Fruit fly (Drosophila melanogaster): ENCODE results near the gene PTPMT1.
A peak's percentile ranks its signal among the peaks of the same experiment; 100 is the strongest.

The PTPMT1 gene

dm6 chr3R:23734573-23735404 lies 23.4 kb upstream of the PTPMT1 start (continued):
- TF ChIP-seq Antp (GFP tag; optimal IDR thresholded peaks at IDR 0.05) (no peak), br (optimal IDR thresholded peaks at IDR 0.05) (no peak), ara (GFP tag; IDR thresholded peaks at IDR 0.05) (no peak), ro (GFP tag; IDR thresholded peaks at IDR 0.05) (no peak), CG8944 (GFP tag; optimal IDR thresholded peaks at IDR 0.05) (no peak), CG9727 (GFP tag; optimal IDR thresholded peaks at IDR 0.05) (no peak), CG31224 (GFP tag; IDR thresholded peaks at IDR 0.05) (no peak), Myb (GFP tag; optimal IDR thresholded peaks at IDR 0.05) (no peak), sens (GFP tag) (peak; percentile 75), CG16863 (GFP tag; optimal IDR thresholded peaks at IDR 0.05) (no peak), Eip74EF (GFP tag; optimal IDR thresholded peaks at IDR 0.05) (no peak), esg (GFP tag; conservative IDR thresholded peaks at IDR 0.05) (no peak), CG2116 (GFP tag; optimal IDR thresholded peaks at IDR 0.05) (no peak), CG14050 (GFP tag; IDR thresholded peaks at IDR 0.05) (no peak), insv (GFP tag; optimal IDR thresholded peaks at IDR 0.05) (no peak), pros (GFP tag; optimal IDR thresholded peaks at IDR 0.05) (no peak), CG15514 (GFP tag; optimal IDR thresholded peaks at IDR 0.05) (no peak), CG3163 (GFP tag; optimal IDR thresholded peaks at IDR 0.05) (no peak), CG31441 (GFP tag; IDR thresholded peaks at IDR 0.05) (0 out of 2 replicates have a peak, but pooled peaks have one; percentile 24), CG4424 (GFP tag; optimal IDR thresholded peaks at IDR 0.05) (no peak), C15 (GFP tag; IDR thresholded peaks at IDR 0.05) (no peak), en (GFP tag; optimal IDR thresholded peaks at IDR 0.05) (peak; percentile 2), jumu (GFP tag; optimal IDR thresholded peaks at IDR 0.05) (no peak), Bteb2 (GFP tag; optimal IDR thresholded peaks at IDR 0.05) (no peak), fd102C (GFP tag; optimal IDR thresholded peaks at IDR 0.05) (no peak), CG11093 (GFP tag; IDR thresholded peaks at IDR 0.05) (no peak), CG16813 (GFP tag; IDR thresholded peaks at IDR 0.05; ENCODE audit: partially characterized antibody) (no peak), CG9609 (GFP tag; optimal IDR thresholded peaks at IDR 0.05) (no peak), yki (optimal IDR thresholded peaks at IDR 0.05) (no peak), wdn (GFP tag; IDR thresholded peaks at IDR 0.05) (no peak), trem (tag; optimal IDR thresholded peaks at IDR 0.05) (no peak), pan (optimal IDR thresholded peaks at IDR 0.05) (no peak), pan (GFP tag; optimal IDR thresholded peaks at IDR 0.05 in 1 of 2, IDR thresholded peaks at IDR 0.05 in 1 of 2) (peak in 1 of 2 experiments; percentile 21), CG11504 (tag; optimal IDR thresholded peaks at IDR 0.05) (peak; percentile 28), jigr1 (GFP tag; IDR thresholded peaks at IDR 0.05) (no peak), CG30403 (GFP tag; optimal IDR thresholded peaks at IDR 0.05) (peak; percentile 15), sr (GFP tag; IDR thresholded peaks at IDR 0.05) (no peak), Hey (tag; optimal IDR thresholded peaks at IDR 0.05) (no peak), Nf-YA (GFP tag; IDR thresholded peaks at IDR 0.05) (no peak), CG31388 (GFP tag; optimal IDR thresholded peaks at IDR 0.05) (peak; percentile 3), lmd (GFP tag; IDR thresholded peaks at IDR 0.05) (no peak), CG8281 (tag; optimal IDR thresholded peaks at IDR 0.05) (no peak), Pdp1 (GFP tag; optimal IDR thresholded peaks at IDR 0.05) (peak in 1 of 2 experiments; percentile 11), ttk (GFP tag; IDR thresholded peaks at IDR 0.05) (no peak), dimm (GFP tag; IDR thresholded peaks at IDR 0.05) (no peak), Dad (GFP tag; optimal IDR thresholded peaks at IDR 0.05) (no peak), CG7987 (GFP tag; optimal IDR thresholded peaks at IDR 0.05) (no peak), cas (GFP tag; IDR thresholded peaks at IDR 0.05) (no peak), crol (GFP tag; IDR thresholded peaks at IDR 0.05) (no peak), CG16779 (GFP tag; IDR thresholded peaks at IDR 0.05) (no peak), tgo (GFP tag; IDR thresholded peaks at IDR 0.05) (no peak), hb (GFP tag; IDR thresholded peaks at IDR 0.05; ENCODE audit: partially characterized antibody) (no peak)
